Fruit fly (Drosophila melanogaster): Measurements from ENCODE around the gene Grip.

Gene Grip

dm6 chrX:5992141-5992540, 26.1 kb downstream of the Grip start (continued):
- TF ChIP-seq CG11696 (GFP tag; IDR thresholded peaks at IDR 0.05), result no peak
- TF ChIP-seq YL-1 (GFP tag; optimal IDR thresholded peaks at IDR 0.05), result no peak
- peak; percentile 73 for TF ChIP-seq CG15479 (GFP tag; optimal IDR thresholded peaks at IDR 0.05)
- no peak for TF ChIP-seq Sry-δ (GFP tag; optimal IDR thresholded peaks at IDR 0.05)
- TF ChIP-seq cas (GFP tag; IDR thresholded peaks at IDR 0.05), result no peak
- no peak for TF ChIP-seq dan (GFP tag; IDR thresholded peaks at IDR 0.05)
- TF ChIP-seq Hr39 (optimal IDR thresholded peaks at IDR 0.05), result no peak
- peak; percentile 18 for TF ChIP-seq yki (optimal IDR thresholded peaks at IDR 0.05)
- no peak for TF ChIP-seq CG32767 (GFP tag; IDR thresholded peaks at IDR 0.05)
- TF ChIP-seq CG15696 (tag; optimal IDR thresholded peaks at IDR 0.05), result no peak
- no peak for TF ChIP-seq CG1792 (GFP tag; optimal IDR thresholded peaks at IDR 0.05)
- peak; percentile 60 for TF ChIP-seq stwl (tag; optimal IDR thresholded peaks at IDR 0.05)
- peak; percentile 91 for TF ChIP-seq pita (GFP tag; optimal IDR thresholded peaks at IDR 0.05)
- no peak for TF ChIP-seq ranshi (GFP tag; IDR thresholded peaks at IDR 0.05)
- TF ChIP-seq HLHmδ (GFP tag; optimal IDR thresholded peaks at IDR 0.05), result peak; percentile 5
- no peak for TF ChIP-seq sqz (GFP tag; optimal IDR thresholded peaks at IDR 0.05)
- peak; percentile 8; the same call in 1 of the 2 replicates for TF ChIP-seq CG13287 (GFP tag; IDR thresholded peaks at IDR 0.05; ENCODE audit: partially characterized antibody)
- peak; percentile 44 for TF ChIP-seq Lhr (GFP tag; optimal IDR thresholded peaks at IDR 0.05)
- TF ChIP-seq jumu (GFP tag; optimal IDR thresholded peaks at IDR 0.05), result no peak
- TF ChIP-seq amos (GFP tag; IDR thresholded peaks at IDR 0.05; ENCODE audit: partially characterized antibody), result peak; percentile 22; the same call in 1 of the 2 replicates
- no peak for TF ChIP-seq Atf-2 (GFP tag; optimal IDR thresholded peaks at IDR 0.05)
- no peak for TF ChIP-seq CG32532 (GFP tag; IDR thresholded peaks at IDR 0.05)
- TF ChIP-seq sima (GFP tag; optimal IDR thresholded peaks at IDR 0.05), result no peak
- TF ChIP-seq pho (GFP tag; optimal IDR thresholded peaks at IDR 0.05), result no peak
- no peak for TF ChIP-seq kay (GFP tag; optimal IDR thresholded peaks at IDR 0.05)
- TF ChIP-seq HmgD (GFP tag; optimal IDR thresholded peaks at IDR 0.05), result no peak
- no peak for TF ChIP-seq CG12155 (GFP tag; optimal IDR thresholded peaks at IDR 0.05)
- peak; percentile 12 for TF ChIP-seq CG17912 (GFP tag; optimal IDR thresholded peaks at IDR 0.05)
- peak; percentile 96 for TF ChIP-seq CG31365 (tag; optimal IDR thresholded peaks at IDR 0.05)
- peak; percentile 5 for TF ChIP-seq CG10267 (tag; optimal IDR thresholded peaks at IDR 0.05)
- no peak for TF ChIP-seq CG18599 (GFP tag; optimal IDR thresholded peaks at IDR 0.05)
- TF ChIP-seq HLH3B (GFP tag; IDR thresholded peaks at IDR 0.05), result no peak
- TF ChIP-seq Rx (GFP tag; IDR thresholded peaks at IDR 0.05), result no peak
- no peak for TF ChIP-seq Hand (GFP tag; optimal IDR thresholded peaks at IDR 0.05)
- no peak for TF ChIP-seq Ravus (GFP tag; IDR thresholded peaks at IDR 0.05)
- peak; percentile 4 for TF ChIP-seq gfzf (GFP tag; optimal IDR thresholded peaks at IDR 0.05)
- peak; percentile 54 for TF ChIP-seq CG1603 (tag; optimal IDR thresholded peaks at IDR 0.05)
- peak; percentile 10 for TF ChIP-seq pzg (GFP tag; optimal IDR thresholded peaks at IDR 0.05)
- TF ChIP-seq HmgZ (tag; optimal IDR thresholded peaks at IDR 0.05), result peak; percentile 40
- TF ChIP-seq CG3281 (GFP tag; optimal IDR thresholded peaks at IDR 0.05), result no peak
- no peak for TF ChIP-seq fd3F (GFP tag; optimal IDR thresholded peaks at IDR 0.05)
- no peak for TF ChIP-seq Drgx (GFP tag; IDR thresholded peaks at IDR 0.05)
- TF ChIP-seq CG4424 (GFP tag; optimal IDR thresholded peaks at IDR 0.05), result no peak
- TF ChIP-seq rib (GFP tag; IDR thresholded peaks at IDR 0.05), result no peak
- TF ChIP-seq CG10565 (GFP tag; optimal IDR thresholded peaks at IDR 0.05), result no peak
- TF ChIP-seq cad (GFP tag; optimal IDR thresholded peaks at IDR 0.05), result no peak
- peak; percentile 19 for TF ChIP-seq CG17829 (tag; optimal IDR thresholded peaks at IDR 0.05)
- TF ChIP-seq CG13424 (tag; optimal IDR thresholded peaks at IDR 0.05), result peak; percentile 11
- TF ChIP-seq Jarid2 (GFP tag; optimal IDR thresholded peaks at IDR 0.05), result no peak
- TF ChIP-seq CG8944 (GFP tag; optimal IDR thresholded peaks at IDR 0.05), result no peak
- peak; percentile 61; the same call in 1 of the 2 replicates for TF ChIP-seq CG42726 (GFP tag; IDR thresholded peaks at IDR 0.05; ENCODE audit: partially characterized antibody)
- TF ChIP-seq CG8281 (tag; optimal IDR thresholded peaks at IDR 0.05), result no peak
